Fruit fly (Drosophila melanogaster): ENCODE measurements around the gene CG17294.
A peak's percentile ranks its signal among the peaks of the same experiment; 100 is the strongest.

CG17294 gene

dm6 chr2L:8365701-8366643, 10.9 kb upstream of the CG17294 start, which contains the start of gene Pp2A-29B (continued):
- TF ChIP-seq Dip3 (GFP tag; optimal IDR thresholded peaks at IDR 0.05) (peak; percentile 19), CG8290 (GFP tag; optimal IDR thresholded peaks at IDR 0.05) (peak; percentile 13), CG8290 (tag; optimal IDR thresholded peaks at IDR 0.05) (no peak), CG15696 (tag; optimal IDR thresholded peaks at IDR 0.05) (peak; percentile 35), dpn (GFP tag; optimal IDR thresholded peaks at IDR 0.05) (peak in 1 of 2 experiments; percentile 17), lola (GFP tag; optimal IDR thresholded peaks at IDR 0.05) (peak in 1 of 3 experiments; percentile 32), gem (tag; optimal IDR thresholded peaks at IDR 0.05) (peak; percentile 48), gsb-n (tag; optimal IDR thresholded peaks at IDR 0.05) (no peak), CG31388 (GFP tag; optimal IDR thresholded peaks at IDR 0.05) (no peak), CG10543 (GFP tag; optimal IDR thresholded peaks at IDR 0.05) (peak; percentile 52), CG33557 (GFP tag; optimal IDR thresholded peaks at IDR 0.05) (peak; percentile 23), MBD-R2 (GFP tag; IDR thresholded peaks at IDR 0.05) (0 out of 2 replicates have a peak, but pooled peaks have one; percentile 7), Med (GFP tag) (peak; percentile 57), kah (GFP tag; optimal IDR thresholded peaks at IDR 0.05) (no peak), CG3995 (GFP tag; optimal IDR thresholded peaks at IDR 0.05) (peak; percentile 96), CG15269 (tag; optimal IDR thresholded peaks at IDR 0.05) (peak; percentile 9), CG31441 (GFP tag; IDR thresholded peaks at IDR 0.05) (peak; percentile 73; the same call in 1 of the 2 replicates), hb (GFP tag; IDR thresholded peaks at IDR 0.05; ENCODE audit: partially characterized antibody) (peak; percentile 99), CG4328 (GFP tag; optimal IDR thresholded peaks at IDR 0.05) (peak; percentile 7), CG8924 (tag; optimal IDR thresholded peaks at IDR 0.05) (peak; percentile 42), trem (tag; optimal IDR thresholded peaks at IDR 0.05) (peak; percentile 80), CG10267 (tag; optimal IDR thresholded peaks at IDR 0.05) (peak; percentile 62), sqz (GFP tag; optimal IDR thresholded peaks at IDR 0.05) (peak; percentile 93), Sox102F (GFP tag; optimal IDR thresholded peaks at IDR 0.05) (no peak), vfl (GFP tag; optimal IDR thresholded peaks at IDR 0.05) (peak; percentile 32), row (GFP tag; IDR thresholded peaks at IDR 0.05) (peak; percentile 85), CG10565 (GFP tag; optimal IDR thresholded peaks at IDR 0.05) (no peak), CG9932 (GFP tag; IDR thresholded peaks at IDR 0.05) (peak; percentile 65), CHES-1-like (GFP tag; optimal IDR thresholded peaks at IDR 0.05) (no peak), CG1529 (GFP tag; optimal IDR thresholded peaks at IDR 0.05) (no peak), CG7987 (GFP tag; optimal IDR thresholded peaks at IDR 0.05) (no peak), mld (GFP tag; IDR thresholded peaks at IDR 0.05; ENCODE audit: partially characterized antibody) (peak; percentile 94), CG17568 (GFP tag; optimal IDR thresholded peaks at IDR 0.05) (peak; percentile 7), CG6791 (GFP tag; IDR thresholded peaks at IDR 0.05; ENCODE audit: partially characterized antibody) (peak; percentile 98), sd (tag; optimal IDR thresholded peaks at IDR 0.05) (peak; percentile 92)

- TF ChIP-seq Sry-δ (GFP tag; optimal IDR thresholded peaks at IDR 0.05) (peak; percentile 80), Deaf1 (tag; optimal IDR thresholded peaks at IDR 0.05) (peak; percentile 76), Atf6 (GFP tag; IDR thresholded peaks at IDR 0.05) (peak; percentile 86), bcd (GFP tag; optimal IDR thresholded peaks at IDR 0.05) (peak; percentile 61), ewg (GFP tag; optimal IDR thresholded peaks at IDR 0.05) (peak; percentile 9), CG13287 (GFP tag; IDR thresholded peaks at IDR 0.05; ENCODE audit: partially characterized antibody) (peak; percentile 95), inv (GFP tag; IDR thresholded peaks at IDR 0.05; ENCODE audit: partially characterized antibody) (peak; percentile 85), MTF-1 (GFP tag; optimal IDR thresholded peaks at IDR 0.05; ENCODE audit: borderline replicate concordance) (peak; percentile 23), nerfin-1 (tag; optimal IDR thresholded peaks at IDR 0.05) (no peak), zen (tag; optimal IDR thresholded peaks at IDR 0.05) (no peak), sens (GFP tag) (peak; percentile 32), Mes4 (GFP tag; optimal IDR thresholded peaks at IDR 0.05) (peak; percentile 27)
Measured at dm6 chr2L:8370364-8371326, 6.2 kb upstream of the CG17294 start, which contains the start of gene CG17292. Gene CG17292, plus strand, starts transcription at chr2L:8370454.
